Worm (Caenorhabditis elegans) whole organism, L1 larva: ENCODE measurements around the gene srw-29.

Source experiments
- C16A3.4 ChIP-seq: fragments of 150-350 bp; optimal IDR thresholded peaks from 2 replicates; lab custom pipeline; 2014; ENCODE audit warnings: missing biosample characterization, missing genetic modification characterization
- F16B12.6 ChIP-seq: fragments of 150-350 bp; optimal IDR thresholded peaks from 2 replicates; lab custom pipeline; 2014; ENCODE audit warnings: missing biosample characterization, missing genetic modification characterization
- Y116A8C.19 ChIP-seq: sonication (generic microtip); optimal IDR thresholded peaks from 2 replicates; lab custom pipeline; 2016; ENCODE audit warnings: missing compliant biosample characterization, missing genetic modification characterization, borderline replicate concordance
- blmp-1 ChIP-seq: fragments of 150-350 bp; optimal IDR thresholded peaks from 2 replicates; lab custom pipeline; 2014; ENCODE audit warnings: missing biosample characterization, missing genetic modification characterization
- ceh-63 ChIP-seq: fragments of 200-800 bp; sonication (Bioruptor generic); optimal IDR thresholded peaks from 2 replicates; lab custom pipeline; 2018; ENCODE audit warnings: mild to moderate bottlenecking, missing genetic modification characterization, missing compliant biosample characterization
- ceh-82 ChIP-seq, 3 experiments: fragments of 150-350 bp in 1 of 3; sonication (generic microtip) in 2 of 3; optimal IDR thresholded peaks; 2 replicates each; lab custom pipeline; 2014 to 2017; ENCODE audit warnings: missing biosample characterization in 3 of 3, missing genetic modification characterization in 3 of 3
- ceh-88 ChIP-seq: fragments of 200-800 bp; sonication (Bioruptor generic); IDR thresholded peaks from 2 replicates; pipeline ENCODE4 v1.3.6; 2022; ENCODE audit warnings: missing genetic modification characterization, missing compliant biosample characterization
- ceh-90 ChIP-seq: sonication (generic microtip); optimal IDR thresholded peaks from 2 replicates; lab custom pipeline; 2016; ENCODE audit warnings: missing genetic modification characterization, missing compliant biosample characterization
- dpl-1 ChIP-seq, 3 experiments: fragments of 150-350 bp in 2 of 3; sonication (generic microtip) in 1 of 3; optimal IDR thresholded peaks; 2 replicates each; lab custom pipeline; 2014 to 2017; ENCODE audit warnings: missing biosample characterization in 3 of 3, missing genetic modification characterization in 3 of 3, missing genetic modification reagents in 3 of 3
- dsc-1 ChIP-seq: sonication (generic microtip); optimal IDR thresholded peaks from 2 replicates; lab custom pipeline; 2016; ENCODE audit warnings: mild to moderate bottlenecking, missing genetic modification characterization, missing compliant biosample characterization
- efl-1 ChIP-seq, 4 experiments: fragments of 150-350 bp; optimal IDR thresholded peaks in 3 of 4; peaks in 1 of 4; 1 replicate in 1 of 4; 2 replicates in 3 of 4; lab custom pipeline; 2014; ENCODE audit warnings: missing biosample characterization in 2 of 4, missing genetic modification characterization in 2 of 4, missing genetic modification reagents in 2 of 4
- efl-3 ChIP-seq: fragments of 200-800 bp; sonication (Bioruptor generic); optimal IDR thresholded peaks from 2 replicates; lab custom pipeline; 2018; ENCODE audit warnings: mild to moderate bottlenecking, missing genetic modification characterization, missing compliant biosample characterization
- elt-2 ChIP-seq: sonication (generic microtip); optimal IDR thresholded peaks from 2 replicates; lab custom pipeline; 2016; ENCODE audit warnings: missing genetic modification characterization, mild to moderate bottlenecking, inconsistent platforms, missing compliant biosample characterization, missing genetic modification reagents
- fkh-4 ChIP-seq: sonication (generic microtip); optimal IDR thresholded peaks from 2 replicates; lab custom pipeline; 2016; ENCODE audit warnings: missing compliant biosample characterization, missing genetic modification characterization, borderline replicate concordance
- fos-1 ChIP-seq: fragments of 150-350 bp; optimal IDR thresholded peaks from 2 replicates; lab custom pipeline; 2014; ENCODE audit warnings: missing biosample characterization, missing genetic modification characterization
- grh-1 ChIP-seq: fragments of 200-800 bp; sonication (Bioruptor generic); IDR thresholded peaks from 2 replicates; pipeline ENCODE4 v1.3.6; 2022; ENCODE audit warnings: missing genetic modification reagents, missing genetic modification characterization, missing compliant biosample characterization
- hlh-4 ChIP-seq: sonication (generic microtip); optimal IDR thresholded peaks from 2 replicates; lab custom pipeline; 2016; ENCODE audit warnings: mild to moderate bottlenecking, missing genetic modification characterization, missing compliant biosample characterization
- hpl-2 ChIP-seq: fragments of 150-350 bp; optimal IDR thresholded peaks from 2 replicates; lab custom pipeline; 2014; ENCODE audit warnings: missing biosample characterization, missing genetic modification reagents, missing genetic modification characterization
- isw-1 ChIP-seq: fragments of 200-800 bp; sonication (Bioruptor generic); IDR thresholded peaks from 2 replicates; pipeline ENCODE4 v1.3.6; 2022; ENCODE audit warnings: missing genetic modification characterization, missing compliant biosample characterization
- lin-13 ChIP-seq: fragments of 150-350 bp; optimal IDR thresholded peaks from 2 replicates; lab custom pipeline; 2014; ENCODE audit warnings: missing biosample characterization, missing genetic modification reagents, missing genetic modification characterization
- lin-15B ChIP-seq: fragments of 150-350 bp; sonication (generic microtip); optimal IDR thresholded peaks from 3 replicates; lab custom pipeline; 2014; ENCODE audit warnings: missing biosample characterization, missing genetic modification characterization
- lin-35 ChIP-seq, 2 experiments: fragments of 150-350 bp; optimal IDR thresholded peaks; 2 replicates each; lab custom pipeline; 2014; ENCODE audit warnings: missing biosample characterization in 2 of 2, missing genetic modification characterization in 2 of 2, missing genetic modification reagents in 2 of 2
- mdl-1 ChIP-seq, 2 experiments: fragments of 150-350 bp; optimal IDR thresholded peaks; 2 replicates each; lab custom pipeline; 2014 to 2017; ENCODE audit warnings: missing biosample characterization in 2 of 2, missing genetic modification characterization in 2 of 2, inconsistent platforms in 1 of 2
- mef-2 ChIP-seq: fragments of 150-350 bp; optimal IDR thresholded peaks from 2 replicates; lab custom pipeline; 2014; ENCODE audit warnings: missing biosample characterization, missing genetic modification characterization
- nhr-11 ChIP-seq: fragments of 150-350 bp; optimal IDR thresholded peaks from 2 replicates; lab custom pipeline; 2014; ENCODE audit warnings: missing biosample characterization, missing genetic modification characterization
- nhr-237 ChIP-seq: fragments of 150-350 bp; optimal IDR thresholded peaks from 2 replicates; lab custom pipeline; 2014; ENCODE audit warnings: missing biosample characterization, missing genetic modification characterization
- nhr-90 ChIP-seq: sonication (generic microtip); optimal IDR thresholded peaks from 2 replicates; lab custom pipeline; 2016; ENCODE audit warnings: mild to moderate bottlenecking, missing genetic modification characterization, missing compliant biosample characterization; ENCODE audit not compliant: poor library complexity
- pax-3 ChIP-seq: fragments of 200-800 bp; sonication (Bioruptor generic); optimal IDR thresholded peaks from 2 replicates; lab custom pipeline; 2018; ENCODE audit warnings: mild to moderate bottlenecking, missing genetic modification characterization, moderate library complexity, missing compliant biosample characterization
- snpc-4 ChIP-seq: fragments of 150-350 bp; optimal IDR thresholded peaks from 2 replicates; lab custom pipeline; 2014; ENCODE audit warnings: missing biosample characterization, missing genetic modification characterization
- sptf-1 ChIP-seq: fragments of 150-350 bp; optimal IDR thresholded peaks from 2 replicates; lab custom pipeline; 2014; ENCODE audit warnings: missing biosample characterization, missing genetic modification characterization
- swsn-7 ChIP-seq: sonication (generic microtip); optimal IDR thresholded peaks from 2 replicates; lab custom pipeline; 2016; ENCODE audit warnings: missing genetic modification characterization, missing compliant biosample characterization
- tlp-1 ChIP-seq: fragments of 150-350 bp; optimal IDR thresholded peaks from 2 replicates; lab custom pipeline; 2014; ENCODE audit warnings: missing biosample characterization, missing genetic modification characterization
- unc-130 ChIP-seq: fragments of 150-350 bp; optimal IDR thresholded peaks from 2 replicates; lab custom pipeline; 2017; ENCODE audit warnings: missing biosample characterization, missing genetic modification characterization, inconsistent platforms
- unc-30 ChIP-seq: sonication (generic microtip); optimal IDR thresholded peaks from 2 replicates; lab custom pipeline; 2017; ENCODE audit warnings: missing biosample characterization, missing genetic modification characterization
- unc-86 ChIP-seq: sonication (generic microtip); optimal IDR thresholded peaks from 2 replicates; lab custom pipeline; 2016; ENCODE audit warnings: missing genetic modification characterization, missing compliant biosample characterization
- vab-15 ChIP-seq: sonication (generic microtip); optimal IDR thresholded peaks from 2 replicates; lab custom pipeline; 2017; ENCODE audit warnings: missing genotype, mild to moderate bottlenecking, missing genetic modification characterization, missing compliant biosample characterization
- zag-1 ChIP-seq: fragments of 150-350 bp; optimal IDR thresholded peaks from 2 replicates; lab custom pipeline; 2014; ENCODE audit warnings: missing biosample characterization, missing genetic modification characterization
- zip-4 ChIP-seq: fragments of 200-800 bp; sonication (Bioruptor generic); optimal IDR thresholded peaks from 2 replicates; lab custom pipeline; 2018; ENCODE audit warnings: mild to moderate bottlenecking, missing genetic modification characterization, moderate library complexity, missing compliant biosample characterization
- ztf-11 ChIP-seq, 2 experiments: sonication (generic microtip); optimal IDR thresholded peaks; 2 replicates each; lab custom pipeline; 2016 to 2017; ENCODE audit warnings: missing genetic modification characterization in 2 of 2, missing biosample characterization in 1 of 2, missing compliant biosample characterization in 1 of 2

The srw-29 gene

ce11 chrV:16424428-16424827, at the start of gene srw-29:
TSS of gene srw-29 (minus strand) at chrV:16424528.
- no peak for TF ChIP-seq lin-13
- TF ChIP-seq fos-1 (tag; lab: Kevin White, UChicago) = no peak
- TF ChIP-seq lin-35 (GFP tag; optimal IDR thresholded peaks at IDR 0.05; lab: Kevin White, UChicago) = no peak

DNA sequence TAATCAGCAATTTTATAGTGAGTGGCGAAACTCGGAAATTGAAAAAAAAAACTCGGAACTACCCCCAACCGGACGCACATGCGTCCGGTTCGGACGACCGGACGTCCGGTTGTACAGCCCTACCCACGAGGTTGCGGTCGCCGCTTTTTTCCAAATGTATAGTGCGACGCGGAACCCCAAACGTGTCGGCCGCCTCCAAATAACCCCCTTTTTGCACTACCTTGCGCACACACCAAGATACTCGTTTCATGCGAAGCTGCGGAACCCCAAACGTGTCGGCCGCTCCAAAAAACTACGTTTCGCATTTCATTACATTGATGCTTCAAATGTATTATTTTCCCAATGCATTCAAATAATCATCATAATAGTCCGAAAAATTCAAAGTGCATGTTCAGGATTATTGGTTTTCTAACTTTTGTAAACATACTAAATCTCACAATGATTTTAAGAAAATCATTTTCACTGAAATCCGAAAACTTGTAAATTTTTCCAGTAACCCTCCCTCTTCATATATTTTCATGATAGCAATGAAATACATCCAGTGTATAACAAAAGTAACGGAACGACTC, 47.8 kb upstream of the srw-29 start, which contains the start of gene srw-35:
Gene srw-35, plus strand, starts transcription at position 519 of the 569 bp plus-strand sequence.
- TF ChIP-seq pax-3 (tag; lab: Kevin White, UChicago) (no peak), ceh-63 (GFP tag; lab: Kevin White, UChicago) (no peak), elt-2 (no peak), hlh-4 (tag; lab: Kevin White, UChicago) (no peak), isw-1 (GFP tag; lab: Robert Waterston, UW) (no peak), Y116A8C.19 (tag; lab: Kevin White, UChicago) (no peak), efl-1 (optimal IDR thresholded peaks at IDR 0.05; lab: Kevin White, UChicago) (no peak), efl-1 (GFP tag; optimal IDR thresholded peaks at IDR 0.05 in 1 of 2; lab: Kevin White, UChicago) (no peak), nhr-237 (no peak), ztf-11 (tag; optimal IDR thresholded peaks at IDR 0.05; lab: Kevin White, UChicago) (no peak), ceh-90 (tag; lab: Kevin White, UChicago) (no peak), ceh-82 (tag; optimal IDR thresholded peaks at IDR 0.05; lab: Kevin White, UChicago) (no peak), unc-130 (tag; lab: Kevin White, UChicago) (no peak), hpl-2 (GFP tag; lab: Kevin White, UChicago) (no peak), lin-15B (no peak), ceh-88 (GFP tag; lab: Robert Waterston, UW) (no peak), efl-3 (GFP tag; lab: Kevin White, UChicago) (no peak), dpl-1 (GFP tag; optimal IDR thresholded peaks at IDR 0.05; lab: Kevin White, UChicago) (no peak), nhr-11 (no peak)

ce11 chrV:16470916-16471315, 46.6 kb upstream of the srw-29 start, which contains the start of gene srh-138:
TSS of gene srh-138 (minus strand) at chrV:16471016.
- TF ChIP-seq nhr-237 (no peak), F16B12.6 (no peak), snpc-4 (tag; lab: Kevin White, UChicago) (no peak), nhr-90 (tag; lab: Kevin White, UChicago) (no peak), C16A3.4 (tag; lab: Kevin White, UChicago) (no peak), tlp-1 (tag; lab: Kevin White, UChicago) (no peak), zag-1 (tag; lab: Kevin White, UChicago) (no peak), dsc-1 (no peak), unc-86 (tag; lab: Kevin White, UChicago) (no peak), blmp-1 (tag; lab: Kevin White, UChicago) (no peak), efl-3 (GFP tag; lab: Kevin White, UChicago) (no peak), vab-15 (tag; lab: Kevin White, UChicago) (no peak), grh-1 (no peak)

DNA sequence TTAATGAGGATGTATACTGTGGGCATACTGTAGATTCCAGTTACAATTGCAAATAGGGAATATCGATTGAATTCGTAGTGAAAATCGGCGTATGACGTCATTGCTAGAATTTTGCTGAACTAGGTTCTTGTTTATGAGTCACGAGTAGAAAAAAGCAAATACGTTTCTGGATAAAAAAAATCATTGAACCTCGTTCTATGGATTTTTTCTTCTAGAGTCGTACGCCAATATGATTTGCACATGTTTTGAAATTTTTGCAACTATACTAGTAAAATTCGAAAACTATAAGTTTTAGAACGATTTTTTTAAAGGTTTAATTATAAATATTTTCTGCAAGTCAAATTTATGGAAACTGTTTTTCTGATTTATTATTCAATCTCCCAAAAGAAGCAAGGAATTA, 43.5 kb upstream of the srw-29 start, which contains the start of gene sru-44:
Gene sru-44, minus strand, starts transcription at position 101 of the 400 bp plus-strand sequence.
- TF ChIP-seq mef-2 (tag; lab: Kevin White, UChicago) = no peak
- TF ChIP-seq ceh-63 (GFP tag; lab: Kevin White, UChicago) = no peak
- TF ChIP-seq zip-4 = no peak
- no peak for TF ChIP-seq unc-30
- TF ChIP-seq C16A3.4 (tag; lab: Kevin White, UChicago) = no peak
- TF ChIP-seq Y116A8C.19 (tag; lab: Kevin White, UChicago) = no peak
- TF ChIP-seq blmp-1 (tag; lab: Kevin White, UChicago) = no peak
- no peak for TF ChIP-seq vab-15 (tag; lab: Kevin White, UChicago)
- no peak for TF ChIP-seq nhr-11
- no peak for TF ChIP-seq swsn-7
- TF ChIP-seq mdl-1 (tag; optimal IDR thresholded peaks at IDR 0.05; lab: Kevin White, UChicago) = no peak
- no peak for TF ChIP-seq zag-1 (tag; lab: Kevin White, UChicago)
- no peak for TF ChIP-seq fkh-4
- TF ChIP-seq sptf-1 (tag; lab: Kevin White, UChicago) = no peak
